Fruit fly (Drosophila melanogaster): ENCODE data around the gene CG5167.

CG5167 gene

dm6 chr3R:12451888-12452514 is 45.7 kb downstream of the CG5167 start, which contains the start of gene CG5509 (continued):
- TF ChIP-seq CG7786 (GFP tag; optimal IDR thresholded peaks at IDR 0.05) (no peak), CG7357 (GFP tag; IDR thresholded peaks at IDR 0.05) (no peak), CG7987 (GFP tag; optimal IDR thresholded peaks at IDR 0.05) (no peak), CG17612 (GFP tag; IDR thresholded peaks at IDR 0.05) (no peak), gsb-n (tag; optimal IDR thresholded peaks at IDR 0.05) (no peak), CG10654 (GFP tag; optimal IDR thresholded peaks at IDR 0.05) (no peak), D19B (GFP tag; optimal IDR thresholded peaks at IDR 0.05) (no peak), onecut (GFP tag; IDR thresholded peaks at IDR 0.05) (no peak), nau (GFP tag; optimal IDR thresholded peaks at IDR 0.05) (no peak), CG7745 (tag; optimal IDR thresholded peaks at IDR 0.05) (no peak), B-H1 (GFP tag; IDR thresholded peaks at IDR 0.05) (no peak), CG9797 (GFP tag; optimal IDR thresholded peaks at IDR 0.05) (no peak), PHDP (tag; optimal IDR thresholded peaks at IDR 0.05) (no peak), Adf1 (GFP tag; IDR thresholded peaks at IDR 0.05) (no peak), Drgx (GFP tag; IDR thresholded peaks at IDR 0.05) (peak; percentile 50), prd (optimal IDR thresholded peaks at IDR 0.05) (no peak), prd (GFP tag; IDR thresholded peaks at IDR 0.05) (no peak), CG6175 (GFP tag; IDR thresholded peaks at IDR 0.05) (no peak), CG3847 (GFP tag; IDR thresholded peaks at IDR 0.05) (no peak), Bdp1 (GFP tag; optimal IDR thresholded peaks at IDR 0.05) (no peak), HLH4C (GFP tag; IDR thresholded peaks at IDR 0.05; ENCODE audit: partially characterized antibody) (no peak), CG2889 (GFP tag; IDR thresholded peaks at IDR 0.05) (no peak), fd102C (GFP tag; optimal IDR thresholded peaks at IDR 0.05) (no peak), sd (tag; optimal IDR thresholded peaks at IDR 0.05) (peak; percentile 26), Antp (GFP tag; optimal IDR thresholded peaks at IDR 0.05) (no peak), CG8388 (GFP tag; optimal IDR thresholded peaks at IDR 0.05) (no peak), stwl (tag; optimal IDR thresholded peaks at IDR 0.05) (no peak), CG10267 (tag; optimal IDR thresholded peaks at IDR 0.05) (no peak), bigmax (GFP tag; optimal IDR thresholded peaks at IDR 0.05) (no peak), rib (GFP tag; IDR thresholded peaks at IDR 0.05) (no peak), sens-2 (GFP tag; IDR thresholded peaks at IDR 0.05) (no peak), abd-A (tag; optimal IDR thresholded peaks at IDR 0.05) (no peak), CG14965 (GFP tag; optimal IDR thresholded peaks at IDR 0.05; ENCODE audit: borderline replicate concordance) (no peak), CG4360 (GFP tag; IDR thresholded peaks at IDR 0.05) (peak; percentile 60), da (GFP tag; optimal IDR thresholded peaks at IDR 0.05) (no peak), HLHmδ (GFP tag; optimal IDR thresholded peaks at IDR 0.05) (no peak), CG7372 (GFP tag; IDR thresholded peaks at IDR 0.05) (no peak), Hr39 (optimal IDR thresholded peaks at IDR 0.05) (no peak), ewg (GFP tag; optimal IDR thresholded peaks at IDR 0.05) (peak; percentile 83), lola (GFP tag; optimal IDR thresholded peaks at IDR 0.05) (no peak), CG10959 (GFP tag; IDR thresholded peaks at IDR 0.05) (no peak), unc-4 (GFP tag; IDR thresholded peaks at IDR 0.05; ENCODE audit: partially characterized antibody) (no peak)

- TF ChIP-seq slbo (GFP tag; IDR thresholded peaks at IDR 0.05) (no peak), CG10543 (GFP tag; optimal IDR thresholded peaks at IDR 0.05) (no peak), CG2120 (GFP tag; optimal IDR thresholded peaks at IDR 0.05) (no peak), chinmo (GFP tag; IDR thresholded peaks at IDR 0.05; ENCODE audit: partially characterized antibody) (0 out of 4 replicates have a peak, but pooled peaks have one; percentile 65), NC2β (GFP tag; optimal IDR thresholded peaks at IDR 0.05) (no peak), CG8388 (GFP tag; optimal IDR thresholded peaks at IDR 0.05) (no peak), CG18011 (GFP tag; optimal IDR thresholded peaks at IDR 0.05) (no peak), Ssrp (tag; optimal IDR thresholded peaks at IDR 0.05) (no peak), ind (GFP tag; optimal IDR thresholded peaks at IDR 0.05) (no peak), Neu2 (GFP tag; optimal IDR thresholded peaks at IDR 0.05; ENCODE audit: borderline replicate concordance) (no peak), CG6175 (GFP tag; IDR thresholded peaks at IDR 0.05) (no peak), CG6254 (GFP tag; optimal IDR thresholded peaks at IDR 0.05) (no peak), vvl (GFP tag; IDR thresholded peaks at IDR 0.05) (0 out of 2 replicates have a peak, but pooled peaks have one; percentile 19)
Measured at dm6 chr3R:12454492-12454891, 48.2 kb downstream of the CG5167 start.

All from whole organism, embryonic.